Worm (Caenorhabditis elegans): ENCODE data around the gene srbc-60.

srbc-60 gene

DNA sequence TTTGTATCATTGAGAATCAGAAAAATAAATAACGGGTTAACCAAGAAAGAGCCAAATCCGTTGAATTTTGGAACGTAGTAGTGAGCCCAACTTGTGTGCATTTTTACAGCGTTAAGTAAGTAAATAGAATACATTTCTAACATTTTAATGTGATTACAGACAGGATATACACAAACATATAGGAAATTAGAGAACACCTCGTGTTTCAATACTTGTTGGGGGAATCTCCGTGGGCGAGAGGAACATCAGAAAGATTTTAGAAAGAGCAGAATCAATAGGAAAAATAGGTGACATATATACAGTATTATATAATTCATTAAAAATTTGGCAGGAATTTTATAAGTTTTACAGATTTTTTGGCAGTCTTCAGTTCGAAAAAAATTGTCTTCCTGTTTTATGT is 41.3 kb upstream of the srbc-60 start, which contains the start of gene srj-24:
srj-24 (minus strand) TSS at position 101 of the 400 bp plus-strand sequence.
- TF ChIP-seq ceh-28 (tag; optimal IDR thresholded peaks at IDR 0.05) (no peak), zag-1 (tag; optimal IDR thresholded peaks at IDR 0.05) (no peak), elt-3 (tag; optimal IDR thresholded peaks at IDR 0.05) (no peak), ceh-16 (tag; optimal IDR thresholded peaks at IDR 0.05) (no peak), mml-1 (tag; optimal IDR thresholded peaks at IDR 0.05) (no peak), nhr-25 (tag; optimal IDR thresholded peaks at IDR 0.05) (no peak), nhr-28 (tag; optimal IDR thresholded peaks at IDR 0.05) (no peak)

DNA sequence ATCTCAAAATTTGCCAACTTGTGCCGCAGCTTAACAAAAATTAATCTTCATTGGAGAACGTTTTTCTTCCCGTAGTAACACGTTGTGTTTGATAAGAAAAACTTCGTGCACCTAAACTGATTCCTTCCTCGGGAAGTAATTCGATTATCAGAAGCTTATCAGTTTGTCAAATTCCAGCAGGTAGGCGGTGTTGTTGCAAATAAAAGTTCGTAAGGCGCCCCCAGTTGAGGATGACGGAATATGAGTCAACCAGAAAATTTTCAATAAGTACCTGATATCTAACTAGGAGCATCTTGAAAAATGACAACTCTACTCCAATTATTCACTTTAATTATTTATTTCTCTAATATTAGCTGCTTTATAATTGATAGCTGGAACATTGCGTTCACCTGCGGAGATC is 38.3 kb upstream of the srbc-60 start, which contains the start of gene C05E4.7:
C05E4.7 (plus strand) TSS at position 301 of the 400 bp plus-strand sequence.
- TF ChIP-seq nhr-23 (tag; optimal IDR thresholded peaks at IDR 0.05) (no peak), pqm-1 (tag; optimal IDR thresholded peaks at IDR 0.05) (no peak), elt-3 (tag; optimal IDR thresholded peaks at IDR 0.05) (no peak)

DNA sequence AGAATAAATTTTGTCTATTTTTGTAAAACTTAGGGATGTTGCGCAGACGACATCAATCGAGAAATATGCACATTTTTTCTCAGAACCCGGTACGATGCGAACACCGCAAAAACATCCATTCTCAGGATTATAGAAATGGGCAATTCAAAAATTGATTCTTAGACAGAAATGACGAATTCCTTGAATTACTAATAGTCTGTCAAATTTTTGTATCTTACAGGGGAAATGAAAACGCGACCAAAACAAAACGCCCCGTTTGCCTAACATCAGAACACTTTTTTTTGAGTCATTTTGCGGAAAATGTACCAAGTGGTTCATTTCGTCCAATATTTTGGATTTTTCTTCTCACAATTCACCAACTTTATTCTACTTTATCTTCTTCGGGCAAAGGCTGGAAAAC is 36.8 kb upstream of the srbc-60 start, which contains the start of gene str-134:
str-134 (plus strand) TSS at position 301 of the 400 bp plus-strand sequence.
- TF ChIP-seq elt-2 (tag; optimal IDR thresholded peaks at IDR 0.05): no peak
- TF ChIP-seq eor-1 (tag; optimal IDR thresholded peaks at IDR 0.05): no peak
- TF ChIP-seq elt-1 (tag; optimal IDR thresholded peaks at IDR 0.05): no peak
- TF ChIP-seq nhr-67 (tag; optimal IDR thresholded peaks at IDR 0.05): no peak
- TF ChIP-seq nhr-12 (tag; optimal IDR thresholded peaks at IDR 0.05): no peak
- no peak for TF ChIP-seq ceh-82 (tag; optimal IDR thresholded peaks at IDR 0.05)
- no peak for TF ChIP-seq nhr-43 (tag; optimal IDR thresholded peaks at IDR 0.05; ENCODE audit: poor library complexity, severe bottlenecking)
- no peak for TF ChIP-seq tbx-2 (tag; optimal IDR thresholded peaks at IDR 0.05)
- no peak for TF ChIP-seq unc-62 (GFP tag; optimal IDR thresholded peaks at IDR 0.05)
- TF ChIP-seq ztf-4 (tag; optimal IDR thresholded peaks at IDR 0.05): no peak
- TF ChIP-seq mml-1 (tag; optimal IDR thresholded peaks at IDR 0.05): no peak
- TF ChIP-seq ceh-9 (tag; optimal IDR thresholded peaks at IDR 0.05): no peak
- TF ChIP-seq sea-2 (GFP tag; optimal IDR thresholded peaks at IDR 0.05): no peak
- no peak for TF ChIP-seq ceh-16 (tag; optimal IDR thresholded peaks at IDR 0.05)
- no peak for TF ChIP-seq ama-1 (optimal IDR thresholded peaks at IDR 0.05)

DNA sequence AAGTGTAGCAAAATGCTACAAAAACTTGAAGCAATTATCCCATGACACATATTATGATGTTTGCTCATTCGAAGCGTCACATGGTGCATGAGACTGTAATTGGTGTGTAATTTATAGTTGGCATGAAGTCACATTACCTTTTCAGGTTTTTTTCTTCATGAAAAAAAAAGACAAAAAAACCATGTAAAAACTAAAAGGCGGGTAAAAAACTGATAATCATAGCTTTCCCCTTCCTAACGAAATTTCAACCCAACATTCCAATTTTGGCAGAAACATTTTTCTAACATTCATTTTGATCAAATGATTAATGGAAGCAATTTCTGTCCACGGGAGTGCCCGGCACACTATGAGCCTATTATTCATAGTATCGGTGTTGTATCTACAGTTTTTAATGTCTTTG is 32.1 kb upstream of the srbc-60 start, which contains the start of gene sri-4:
sri-4 (plus strand) TSS at position 301 of the 400 bp plus-strand sequence.
- TF ChIP-seq lsy-12 (tag; optimal IDR thresholded peaks at IDR 0.05) (no peak), fkh-2 (tag; optimal IDR thresholded peaks at IDR 0.05) (no peak), mdl-1 (tag; optimal IDR thresholded peaks at IDR 0.05) (no peak)

DNA sequence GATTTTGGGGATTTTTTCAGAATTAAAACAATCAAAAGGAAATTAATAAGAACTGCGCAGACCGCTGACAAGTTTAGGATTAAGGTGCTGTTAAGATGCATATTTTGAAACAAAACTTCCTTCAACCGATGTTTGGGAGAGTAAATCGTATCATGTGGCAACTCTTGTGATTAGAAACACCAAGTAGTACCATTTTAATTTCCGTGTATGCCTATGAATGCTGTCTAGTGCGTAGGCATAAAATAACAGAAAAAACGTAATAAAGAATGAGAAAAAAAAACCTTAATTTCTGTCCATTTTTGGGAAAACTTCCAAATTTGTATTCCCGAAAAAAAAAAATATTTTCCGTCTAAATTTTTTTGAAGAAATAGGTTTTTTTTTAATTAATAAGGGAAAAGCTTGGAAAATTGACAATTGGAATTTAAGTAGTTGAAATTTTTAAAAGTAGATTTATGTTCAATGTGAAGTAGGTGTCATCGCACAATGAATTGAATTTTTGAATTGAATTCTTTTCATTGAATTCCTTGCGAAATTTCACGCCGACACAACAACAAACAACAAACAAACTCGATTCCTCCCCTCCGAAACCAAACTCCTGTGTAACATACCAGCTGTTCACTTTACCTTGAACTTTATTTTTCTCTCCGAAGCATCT is 27.3 kb upstream of the srbc-60 start, which contains the start of the genes str-262 and srp-1:
str-262 (minus strand) TSS at position 101 of the 655 bp plus-strand sequence.
srp-1 (plus strand) TSS at position 605 of the 655 bp plus-strand sequence.
- TF ChIP-seq egl-5 (tag; optimal IDR thresholded peaks at IDR 0.05) (no peak), nhr-67 (tag; optimal IDR thresholded peaks at IDR 0.05) (no peak), ztf-4 (tag; optimal IDR thresholded peaks at IDR 0.05) (no peak), lin-39 (tag; optimal IDR thresholded peaks at IDR 0.05) (no peak), lsy-12 (tag; optimal IDR thresholded peaks at IDR 0.05) (no peak), sea-2 (GFP tag; optimal IDR thresholded peaks at IDR 0.05) (no peak), nhr-77 (tag; optimal IDR thresholded peaks at IDR 0.05) (no peak), zag-1 (tag; optimal IDR thresholded peaks at IDR 0.05) (no peak)

DNA sequence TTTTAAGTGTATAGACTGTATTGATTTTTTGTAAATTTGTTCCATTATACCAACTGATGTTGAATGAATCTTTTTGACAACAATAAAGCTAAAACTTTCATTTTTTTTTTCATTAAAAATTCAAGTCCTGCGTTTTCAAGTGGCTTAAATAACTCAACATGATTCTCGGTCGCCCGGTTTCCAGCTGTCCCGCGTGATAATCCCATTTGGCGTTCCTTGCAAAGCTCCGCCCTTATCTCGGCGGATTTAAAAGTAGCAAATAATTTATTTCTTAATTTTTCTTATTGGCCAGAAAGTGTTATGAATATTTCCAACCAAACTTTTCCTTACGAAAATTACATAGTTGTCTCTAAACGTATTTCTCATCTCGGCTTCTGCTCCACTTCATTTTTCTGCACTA is 23.9 kb upstream of the srbc-60 start, which contains the start of gene str-20:
str-20 (plus strand) TSS at position 301 of the 400 bp plus-strand sequence.
- TF ChIP-seq eor-1 (tag; optimal IDR thresholded peaks at IDR 0.05): no peak
- no peak for TF ChIP-seq nhr-77 (tag; optimal IDR thresholded peaks at IDR 0.05)
- TF ChIP-seq lin-15B (tag; optimal IDR thresholded peaks at IDR 0.05): no peak
- no peak for TF ChIP-seq unc-39 (tag; optimal IDR thresholded peaks at IDR 0.05)
- TF ChIP-seq nhr-11 (tag; optimal IDR thresholded peaks at IDR 0.05): no peak
- no peak for TF ChIP-seq pha-4 (tag; optimal IDR thresholded peaks at IDR 0.05)
- TF ChIP-seq ceh-28 (tag; optimal IDR thresholded peaks at IDR 0.05): no peak
- TF ChIP-seq nhr-25 (tag; optimal IDR thresholded peaks at IDR 0.05): no peak
- no peak for TF ChIP-seq pqm-1 (tag; optimal IDR thresholded peaks at IDR 0.05)
- TF ChIP-seq ama-1 (optimal IDR thresholded peaks at IDR 0.05): no peak
- TF ChIP-seq ZK546.5 (tag; optimal IDR thresholded peaks at IDR 0.05): no peak
- no peak for TF ChIP-seq elt-3 (tag; optimal IDR thresholded peaks at IDR 0.05)
- no peak for TF ChIP-seq mdl-1 (tag; optimal IDR thresholded peaks at IDR 0.05)
- no peak for TF ChIP-seq mml-1 (tag; optimal IDR thresholded peaks at IDR 0.05)

All from whole organism, L3 larva.